Worm (Caenorhabditis elegans) whole organism, L4 larva: ENCODE measurements around the gene C53C11.1.

Experiments
- D1046.2 ChIP-seq: fragments of 200-800 bp; sonication (Bioruptor generic); IDR thresholded peaks from 2 replicates; pipeline ENCODE4 v1.3.6; 2022; ENCODE audit warnings: missing genetic modification characterization, missing compliant biosample characterization
- F10B5.3 ChIP-seq: sonication (generic microtip); optimal IDR thresholded peaks from 2 replicates; lab custom pipeline; 2016; ENCODE audit warnings: mild to moderate bottlenecking, missing genetic modification characterization, missing compliant biosample characterization
- F37D6.2 ChIP-seq: sonication (generic microtip); optimal IDR thresholded peaks from 2 replicates; lab custom pipeline; 2016; ENCODE audit warnings: mild to moderate bottlenecking, missing genetic modification characterization, missing compliant biosample characterization
- T26A8.4 ChIP-seq: fragments of 200-800 bp; sonication (Bioruptor generic); IDR thresholded peaks from 2 replicates; pipeline ENCODE4 v1.3.6; 2022; ENCODE audit warnings: missing genetic modification characterization, missing compliant biosample characterization
- Y105C5A.15 ChIP-seq: fragments of 200-800 bp; sonication (Bioruptor generic); IDR thresholded peaks from 2 replicates; pipeline ENCODE4 v1.3.6; 2022; ENCODE audit warnings: missing genetic modification characterization, missing compliant biosample characterization
- Y48G9A.11 ChIP-seq: fragments of 200-800 bp; sonication (Bioruptor generic); IDR thresholded peaks from 2 replicates; pipeline ENCODE4 v1.3.6; 2022; ENCODE audit warnings: missing genetic modification reagents, missing genetic modification characterization, missing compliant biosample characterization
- Y75B8A.6 ChIP-seq: fragments of 200-800 bp; sonication (Bioruptor generic); IDR thresholded peaks from 2 replicates; pipeline ENCODE4 v1.3.6; 2022; ENCODE audit warnings: missing genetic modification reagents, missing genetic modification characterization, missing compliant biosample characterization
- aha-1 ChIP-seq: fragments of 150-350 bp; peaks from one replicate; lab custom pipeline; 2014; ENCODE audit warnings: missing biosample characterization, missing genetic modification characterization
- arid-1 ChIP-seq: fragments of 200-800 bp; sonication (Bioruptor generic); conservative IDR thresholded peaks from 2 replicates; pipeline ENCODE4 v1.3.6; 2022; ENCODE audit warnings: missing genetic modification reagents, missing genetic modification characterization, missing compliant biosample characterization
- ceh-28 ChIP-seq: fragments of 150-350 bp; optimal IDR thresholded peaks from 2 replicates; lab custom pipeline; 2014; ENCODE audit warnings: missing biosample characterization, missing genetic modification reagents, missing genetic modification characterization
- daf-8 ChIP-seq: fragments of 200-800 bp; sonication (Bioruptor generic); IDR thresholded peaks from 2 replicates; pipeline ENCODE4 v1.3.6; 2022; ENCODE audit warnings: missing genetic modification characterization, missing compliant biosample characterization
- dmd-6 ChIP-seq: fragments of 200-800 bp; sonication (Bioruptor generic); IDR thresholded peaks from 2 replicates; pipeline ENCODE4 v1.3.6; 2022; ENCODE audit warnings: missing genetic modification reagents, missing genetic modification characterization, missing compliant biosample characterization
- dmd-8 ChIP-seq: fragments of 200-800 bp; sonication (Bioruptor generic); IDR thresholded peaks from 2 replicates; pipeline ENCODE4 v1.3.6; 2022; ENCODE audit warnings: missing genetic modification characterization, missing compliant biosample characterization
- dmd-9 ChIP-seq: fragments of 200-800 bp; sonication (Bioruptor generic); IDR thresholded peaks from 2 replicates; pipeline ENCODE4 v1.3.6; 2022; ENCODE audit warnings: missing genetic modification reagents, missing genetic modification characterization, missing compliant biosample characterization
- dve-1 ChIP-seq: sonication (generic microtip); optimal IDR thresholded peaks from 2 replicates; lab custom pipeline; 2017; ENCODE audit warnings: antibody characterized with exemption, mild to moderate bottlenecking, missing genetic modification characterization, missing compliant biosample characterization; ENCODE audit not compliant: insufficient read depth
- fkh-10 ChIP-seq: fragments of 150-350 bp; optimal IDR thresholded peaks from 2 replicates; lab custom pipeline; 2014; ENCODE audit warnings: missing biosample characterization, missing genetic modification reagents, missing genetic modification characterization
- hlh-30 ChIP-seq: sonication (generic microtip); optimal IDR thresholded peaks from 2 replicates; lab custom pipeline; 2017; ENCODE audit warnings: antibody characterized with exemption, mild to moderate bottlenecking, missing genetic modification characterization, missing compliant biosample characterization; ENCODE audit not compliant: insufficient read depth
- lin-1 ChIP-seq: fragments of 200-800 bp; sonication (Bioruptor generic); IDR thresholded peaks from 2 replicates; pipeline ENCODE4 v1.3.6; 2022; ENCODE audit warnings: missing genetic modification reagents, missing genetic modification characterization, missing compliant biosample characterization
- lir-3 ChIP-seq: sonication (generic microtip); optimal IDR thresholded peaks from 2 replicates; lab custom pipeline; 2016; ENCODE audit warnings: mild to moderate bottlenecking, missing genetic modification characterization, missing compliant biosample characterization
- madf-5 ChIP-seq, 2 experiments: fragments of 200-800 bp; sonication (Bioruptor generic); IDR thresholded peaks; 2 replicates each; pipeline ENCODE4 v1.3.6; 2022; ENCODE audit warnings: missing compliant biosample characterization in 2 of 2, missing genetic modification characterization in 2 of 2
- mdl-1 ChIP-seq, 2 experiments: fragments of 150-350 bp in 1 of 2; sonication (generic microtip) in 1 of 2; optimal IDR thresholded peaks; 2 replicates each; lab custom pipeline; 2014 to 2017; ENCODE audit warnings: missing biosample characterization in 2 of 2, missing genetic modification characterization in 2 of 2
- nhr-111 ChIP-seq: fragments of 200-800 bp; sonication (Bioruptor generic); optimal IDR thresholded peaks from 2 replicates; lab custom pipeline; 2018; ENCODE audit warnings: mild to moderate bottlenecking, missing genetic modification characterization, missing compliant biosample characterization
- nhr-237 ChIP-seq: sonication (generic microtip); optimal IDR thresholded peaks from 2 replicates; lab custom pipeline; 2017; ENCODE audit warnings: missing biosample characterization, missing genetic modification characterization
- nhr-28 ChIP-seq: fragments of 150-350 bp; optimal IDR thresholded peaks from 2 replicates; lab custom pipeline; 2014; ENCODE audit warnings: missing biosample characterization, missing genetic modification characterization
- nhr-42 ChIP-seq: fragments of 200-800 bp; sonication (Bioruptor generic); IDR thresholded peaks from 2 replicates; pipeline ENCODE4 v1.3.6; 2022; ENCODE audit warnings: missing genetic modification characterization, missing compliant biosample characterization
- saeg-2 ChIP-seq: fragments of 200-800 bp; sonication (Bioruptor generic); IDR thresholded peaks from 2 replicates; pipeline ENCODE4 v1.3.6; 2022; ENCODE audit warnings: missing genetic modification reagents, missing genetic modification characterization, missing compliant biosample characterization
- skn-1 ChIP-seq: fragments of 150-350 bp; optimal IDR thresholded peaks from 2 replicates; lab custom pipeline; 2014; ENCODE audit warnings: missing biosample characterization, missing genetic modification characterization
- snpc-1.2 ChIP-seq: fragments of 200-800 bp; sonication (Bioruptor generic); IDR thresholded peaks from 2 replicates; pipeline ENCODE4 v1.3.6; 2022; ENCODE audit warnings: missing genetic modification reagents, missing genetic modification characterization, missing compliant biosample characterization
- tra-1 ChIP-seq: fragments of 200-800 bp; sonication (Bioruptor generic); IDR thresholded peaks from 2 replicates; pipeline ENCODE4 v1.3.6; 2022; ENCODE audit warnings: missing genetic modification reagents, missing genetic modification characterization, missing compliant biosample characterization
- unc-130 ChIP-seq: sonication (generic microtip); optimal IDR thresholded peaks from 2 replicates; lab custom pipeline; 2016; ENCODE audit warnings: missing genetic modification reagents, missing genetic modification characterization, missing compliant biosample characterization
- unc-62 ChIP-seq, 3 experiments: fragments of 150-350 bp in 1 of 3; sonication (generic microtip); optimal IDR thresholded peaks in 2 of 3; peaks in 1 of 3; 1 replicate in 1 of 3; 2 replicates in 2 of 3; lab custom pipeline; 2014 to 2017; ENCODE audit warnings: missing biosample characterization in 3 of 3, missing genetic modification characterization in 3 of 3, missing genetic modification reagents in 3 of 3, missing genotype in 1 of 3
- vab-7 ChIP-seq: fragments of 200-800 bp; sonication (Bioruptor generic); IDR thresholded peaks from 2 replicates; pipeline ENCODE4 v1.3.6; 2022; ENCODE audit warnings: missing genetic modification reagents, missing genetic modification characterization, missing compliant biosample characterization
- ztf-7 ChIP-seq: fragments of 150-350 bp; optimal IDR thresholded peaks from 2 replicates; lab custom pipeline; 2014; ENCODE audit warnings: missing biosample characterization, missing genetic modification characterization

The C53C11.1 gene

ce11 chrX:17352098-17352497 lies 11.5 kb downstream of the C53C11.1 start (continued):
- TF ChIP-seq lir-3 (tag; lab: Kevin White, UChicago) (no peak), aha-1 (peak; percentile 19)

ce11 chrX:17355462-17355861 lies 14.9 kb downstream of the C53C11.1 start:
- TF ChIP-seq Y75B8A.6 (GFP tag; lab: Robert Waterston, UW): no peak
- no peak for TF ChIP-seq nhr-42
- TF ChIP-seq ceh-28: no peak
- TF ChIP-seq ztf-7 (tag; lab: Kevin White, UChicago): no peak
- no peak for TF ChIP-seq tra-1 (GFP tag; lab: Robert Waterston, UW)
- no peak for TF ChIP-seq hlh-30 (tag; lab: Kevin White, UChicago)
- no peak for TF ChIP-seq nhr-28 (tag; lab: Kevin White, UChicago)
- no peak for TF ChIP-seq nhr-237 (tag; lab: Kevin White, UChicago)
- TF ChIP-seq D1046.2 (GFP tag; lab: Robert Waterston, UW): no peak
- no peak for TF ChIP-seq F37D6.2 (tag; lab: Kevin White, UChicago)
- no peak for TF ChIP-seq vab-7 (GFP tag; lab: Robert Waterston, UW)
- TF ChIP-seq saeg-2 (GFP tag; lab: Robert Waterston, UW): no peak
- no peak for TF ChIP-seq dmd-6
- no peak for TF ChIP-seq lin-1 (GFP tag; lab: Robert Waterston, UW)

ce11 chrX:17356748-17357147 lies 16.2 kb downstream of the C53C11.1 start:
- TF ChIP-seq snpc-1.2 (GFP tag; lab: Robert Waterston, UW) (no peak), aha-1 (no peak), dve-1 (tag; lab: Kevin White, UChicago) (no peak), nhr-111 (GFP tag; lab: Kevin White, UChicago) (no peak), unc-130 (GFP tag; lab: Kevin White, UChicago) (no peak), F10B5.3 (tag; lab: Kevin White, UChicago) (no peak)

- TF ChIP-seq F37D6.2 (tag; lab: Kevin White, UChicago): no peak
- TF ChIP-seq saeg-2 (GFP tag; lab: Robert Waterston, UW): no peak
- peak in 1 of 2 experiments; percentile 77 for TF ChIP-seq unc-62 (GFP tag; optimal IDR thresholded peaks at IDR 0.05 in 1 of 2; lab: Kevin White, UChicago)
- no peak for TF ChIP-seq unc-62 (tag; optimal IDR thresholded peaks at IDR 0.05; lab: Kevin White, UChicago)
- no peak for TF ChIP-seq T26A8.4
Measured at ce11 chrX:17359452-17359851, 18.9 kb downstream of the C53C11.1 start, which contains the start of gene npr-36. Gene npr-36, plus strand, starts transcription at chrX:17359752.

- TF ChIP-seq fkh-10 (GFP tag; lab: Kevin White, UChicago): no peak
- TF ChIP-seq mdl-1 (tag; optimal IDR thresholded peaks at IDR 0.05; lab: Kevin White, UChicago): no peak
- no peak for TF ChIP-seq dmd-9 (GFP tag; lab: Robert Waterston, UW)
- no peak for TF ChIP-seq arid-1 (GFP tag; lab: Robert Waterston, UW)
- no peak for TF ChIP-seq skn-1 (tag; lab: Kevin White, UChicago)
- TF ChIP-seq Y105C5A.15: no peak
- TF ChIP-seq Y48G9A.11 (GFP tag; lab: Robert Waterston, UW): no peak
- TF ChIP-seq dmd-8 (GFP tag; lab: Robert Waterston, UW): no peak
- no peak for TF ChIP-seq daf-8
- no peak for TF ChIP-seq madf-5 (GFP tag; IDR thresholded peaks at IDR 0.05; lab: Robert Waterston, UW)
- TF ChIP-seq, all 104 proteins: peak for 0
Measured at ce11 chrX:17362529-17362928, 21.9 kb downstream of the C53C11.1 start, which contains the start of gene F10D7.11. Gene F10D7.11, plus strand, starts transcription at chrX:17362829.
